Worm (Caenorhabditis elegans) whole organism, L2 larva: Measurements from ENCODE around the gene cyp-33C1.

Source experiments
- alr-1 ChIP-seq: fragments of 150-350 bp; optimal IDR thresholded peaks from 2 replicates; lab custom pipeline; 2014; ENCODE audit warnings: missing biosample characterization, missing genetic modification characterization
- ama-1 ChIP-seq: fragments of 150-350 bp; optimal IDR thresholded peaks from 2 replicates; lab custom pipeline; 2018; ENCODE audit warnings: inconsistent platforms
- blmp-1 ChIP-seq: sonication (generic microtip); optimal IDR thresholded peaks from 2 replicates; lab custom pipeline; 2017; ENCODE audit warnings: missing genetic modification characterization, mild to moderate bottlenecking, missing compliant biosample characterization, antibody characterized with exemption, moderate library complexity; ENCODE audit not compliant: insufficient read depth
- crh-2 ChIP-seq: sonication (generic microtip); optimal IDR thresholded peaks from 2 replicates; lab custom pipeline; 2017; ENCODE audit warnings: missing biosample characterization, missing genetic modification characterization
- elt-1 ChIP-seq: fragments of 150-350 bp; optimal IDR thresholded peaks from 2 replicates; lab custom pipeline; 2014; ENCODE audit warnings: missing biosample characterization, missing genetic modification characterization
- fos-1 ChIP-seq: fragments of 150-350 bp; optimal IDR thresholded peaks from 2 replicates; lab custom pipeline; 2014; ENCODE audit warnings: missing biosample characterization, missing genetic modification characterization
- lin-39 ChIP-seq: fragments of 150-350 bp; optimal IDR thresholded peaks from 2 replicates; lab custom pipeline; 2014; ENCODE audit warnings: missing biosample characterization, missing genetic modification reagents, missing genetic modification characterization
- mdl-1 ChIP-seq, 2 experiments: fragments of 150-350 bp in 1 of 2; sonication (generic microtip) in 1 of 2; optimal IDR thresholded peaks; 2 replicates each; lab custom pipeline; 2017; ENCODE audit warnings: missing biosample characterization in 2 of 2, missing genetic modification characterization in 2 of 2
- nhr-129 ChIP-seq: fragments of 150-350 bp; optimal IDR thresholded peaks from 2 replicates; lab custom pipeline; 2014; ENCODE audit warnings: missing biosample characterization, missing genetic modification characterization
- nhr-25 ChIP-seq: fragments of 150-350 bp; sonication (generic microtip); optimal IDR thresholded peaks from 3 replicates; lab custom pipeline; 2014; ENCODE audit warnings: missing biosample characterization, missing genetic modification characterization
- unc-39 ChIP-seq: fragments of 150-350 bp; optimal IDR thresholded peaks from 2 replicates; lab custom pipeline; 2014; ENCODE audit warnings: missing biosample characterization, missing genetic modification characterization
- zag-1 ChIP-seq: fragments of 150-350 bp; optimal IDR thresholded peaks from 2 replicates; lab custom pipeline; 2014; ENCODE audit warnings: missing biosample characterization, missing genetic modification characterization
- ztf-11 ChIP-seq: sonication (generic microtip); optimal IDR thresholded peaks from 2 replicates; lab custom pipeline; 2017; ENCODE audit warnings: missing biosample characterization, missing genetic modification characterization
- ztf-4 ChIP-seq: fragments of 150-350 bp; optimal IDR thresholded peaks from 2 replicates; lab custom pipeline; 2014; ENCODE audit warnings: missing biosample characterization, missing genetic modification characterization

DNA sequence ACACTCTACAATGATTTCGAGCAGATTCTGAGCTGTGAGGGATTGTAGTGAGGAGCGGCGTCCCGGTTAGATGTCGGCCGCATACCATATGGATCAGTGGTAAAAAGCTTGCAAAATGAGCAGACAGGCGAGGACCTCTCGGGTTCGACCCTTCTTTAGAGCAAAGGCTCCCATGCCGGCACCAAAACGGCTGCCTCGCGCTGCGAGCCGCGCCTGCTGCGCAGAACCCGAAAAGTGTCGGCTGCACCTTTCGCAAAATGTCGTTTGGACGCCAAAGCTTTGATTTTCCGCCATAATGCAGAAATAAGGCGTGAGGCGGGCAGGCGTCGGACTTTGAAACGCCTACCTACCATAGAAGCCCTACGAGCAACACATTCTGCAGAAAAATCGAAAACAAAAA lies 11.1 kb downstream of the cyp-33C1 start:
- no peak for TF ChIP-seq ztf-11 (tag; lab: Kevin White, UChicago)
- TF ChIP-seq nhr-25 (tag; lab: Kevin White, UChicago): no peak
- TF ChIP-seq alr-1 (tag; lab: Kevin White, UChicago): no peak
- no peak for TF ChIP-seq ztf-4 (tag; lab: Kevin White, UChicago)
- no peak for TF ChIP-seq unc-39 (tag; lab: Kevin White, UChicago)
- TF ChIP-seq zag-1 (tag; lab: Kevin White, UChicago): no peak
- TF ChIP-seq ama-1 (lab: Kevin White, UChicago): no peak
- no peak for TF ChIP-seq fos-1 (tag; lab: Kevin White, UChicago)
- TF ChIP-seq mdl-1 (tag; optimal IDR thresholded peaks at IDR 0.05; lab: Kevin White, UChicago): no peak
- TF ChIP-seq nhr-129 (tag; lab: Kevin White, UChicago): no peak
- TF ChIP-seq elt-1 (tag; lab: Kevin White, UChicago): no peak
- no peak for TF ChIP-seq lin-39
- TF ChIP-seq crh-2 (tag; lab: Kevin White, UChicago): no peak
- TF ChIP-seq blmp-1 (tag; lab: Kevin White, UChicago): no peak
